Fruit fly (Drosophila melanogaster) whole organism, pupa: ENCODE data around the gene osk.

Source experiments
- CG12605 ChIP-seq: fragments of 200-800 bp; sonication (Bioruptor generic); IDR thresholded peaks from 2 replicates; pipeline ENCODE4 v1.3.6; 2022; ENCODE audit warnings: missing biosample characterization, missing genetic modification characterization
- CG13204 ChIP-seq: fragments of 200-800 bp; sonication (Bioruptor generic); optimal IDR thresholded peaks from 2 replicates; lab custom pipeline; 2018; ENCODE audit warnings: missing biosample characterization, mild to moderate bottlenecking, missing genetic modification characterization, moderate library complexity
- CG14655 ChIP-seq: fragments of 200-800 bp; sonication (Bioruptor generic); optimal IDR thresholded peaks from 3 replicates; lab custom pipeline; 2017; ENCODE audit warnings: mild to moderate bottlenecking, missing biosample characterization, missing genetic modification reagents, missing genetic modification characterization
- CG15710 ChIP-seq: fragments of 200-800 bp; sonication (Bioruptor generic); optimal IDR thresholded peaks from 2 replicates; lab custom pipeline; 2018; ENCODE audit warnings: missing biosample characterization, mild to moderate bottlenecking, missing genetic modification characterization, moderate library complexity
- CG17806 ChIP-seq: fragments of 200-800 bp; sonication (Bioruptor generic); optimal IDR thresholded peaks from 2 replicates; lab custom pipeline; 2018; ENCODE audit warnings: missing biosample characterization, mild to moderate bottlenecking, missing genetic modification characterization, moderate library complexity
- CG32121 ChIP-seq: fragments of 200-800 bp; sonication (Bioruptor generic); IDR thresholded peaks from 2 replicates; pipeline ENCODE4 v1.3.6; 2022; ENCODE audit warnings: missing biosample characterization, missing genetic modification characterization
- CG34367 ChIP-seq: fragments of 200-800 bp; sonication (Bioruptor generic); optimal IDR thresholded peaks from 2 replicates; lab custom pipeline; 2018; ENCODE audit warnings: missing biosample characterization, mild to moderate bottlenecking, missing genetic modification characterization
- CG4496 ChIP-seq: fragments of 200-800 bp; sonication (Bioruptor generic); IDR thresholded peaks from 3 replicates; pipeline ENCODE4 v1.3.6; 2022; ENCODE audit warnings: missing biosample characterization, missing genetic modification characterization
- CG8159 ChIP-seq: fragments of 200-800 bp; sonication (Bioruptor generic); optimal IDR thresholded peaks from 3 replicates; lab custom pipeline; 2018; ENCODE audit warnings: missing biosample characterization, mild to moderate bottlenecking, missing genetic modification characterization, moderate library complexity
- CG8301 ChIP-seq: fragments of 200-800 bp; sonication (Bioruptor generic); optimal IDR thresholded peaks from 2 replicates; lab custom pipeline; 2018; ENCODE audit warnings: missing biosample characterization, mild to moderate bottlenecking, missing genetic modification characterization
- CG9948 ChIP-seq: fragments of 200-800 bp; sonication (Bioruptor generic); optimal IDR thresholded peaks from 2 replicates; lab custom pipeline; 2018; ENCODE audit warnings: missing biosample characterization, mild to moderate bottlenecking, missing genetic modification characterization, moderate library complexity
- D1 ChIP-seq: fragments of 200-800 bp; sonication (Bioruptor generic); optimal IDR thresholded peaks from 2 replicates; lab custom pipeline; 2018; ENCODE audit warnings: missing biosample characterization, mild to moderate bottlenecking, missing genetic modification characterization, moderate library complexity
- EcR ChIP-seq: fragments of 200-800 bp; sonication (Bioruptor generic); optimal IDR thresholded peaks from 3 replicates; lab custom pipeline; 2019; ENCODE audit warnings: missing biosample characterization, missing genetic modification characterization, mild to moderate bottlenecking, moderate library complexity, missing genetic modification reagents
- Ets98B ChIP-seq: fragments of 200-800 bp; sonication (Bioruptor generic); IDR thresholded peaks from 2 replicates; pipeline ENCODE4 v1.3.6; 2022; ENCODE audit warnings: missing biosample characterization, missing genetic modification characterization
- Pif1A ChIP-seq: fragments of 200-800 bp; sonication (Bioruptor generic); optimal IDR thresholded peaks from 3 replicates; lab custom pipeline; 2016; ENCODE audit warnings: missing biosample characterization, missing genetic modification characterization
- Pif1B ChIP-seq: fragments of 200-800 bp; sonication (Bioruptor generic); optimal IDR thresholded peaks from 3 replicates; lab custom pipeline; 2016; ENCODE audit warnings: missing biosample characterization, missing genetic modification characterization
- Snoo ChIP-seq: fragments of 200-800 bp; sonication (Bioruptor generic); optimal IDR thresholded peaks from 3 replicates; lab custom pipeline; 2017; ENCODE audit warnings: missing biosample characterization, mild to moderate bottlenecking, missing genetic modification characterization, inconsistent platforms
- fd96Ca ChIP-seq: fragments of 200-800 bp; sonication (Bioruptor generic); IDR thresholded peaks from 3 replicates; pipeline ENCODE4 v1.3.6; 2022; ENCODE audit warnings: missing biosample characterization, missing genetic modification characterization
- gl ChIP-seq: fragments of 200-800 bp; sonication (Bioruptor generic); optimal IDR thresholded peaks from 2 replicates; lab custom pipeline; 2018; ENCODE audit warnings: missing biosample characterization, mild to moderate bottlenecking, missing genetic modification characterization
- rn ChIP-seq: fragments of 200-800 bp; sonication (Bioruptor generic); IDR thresholded peaks from 2 replicates; pipeline ENCODE4 v1.3.6; 2022; ENCODE audit warnings: missing biosample characterization, missing genetic modification characterization

Gene osk

DNA sequence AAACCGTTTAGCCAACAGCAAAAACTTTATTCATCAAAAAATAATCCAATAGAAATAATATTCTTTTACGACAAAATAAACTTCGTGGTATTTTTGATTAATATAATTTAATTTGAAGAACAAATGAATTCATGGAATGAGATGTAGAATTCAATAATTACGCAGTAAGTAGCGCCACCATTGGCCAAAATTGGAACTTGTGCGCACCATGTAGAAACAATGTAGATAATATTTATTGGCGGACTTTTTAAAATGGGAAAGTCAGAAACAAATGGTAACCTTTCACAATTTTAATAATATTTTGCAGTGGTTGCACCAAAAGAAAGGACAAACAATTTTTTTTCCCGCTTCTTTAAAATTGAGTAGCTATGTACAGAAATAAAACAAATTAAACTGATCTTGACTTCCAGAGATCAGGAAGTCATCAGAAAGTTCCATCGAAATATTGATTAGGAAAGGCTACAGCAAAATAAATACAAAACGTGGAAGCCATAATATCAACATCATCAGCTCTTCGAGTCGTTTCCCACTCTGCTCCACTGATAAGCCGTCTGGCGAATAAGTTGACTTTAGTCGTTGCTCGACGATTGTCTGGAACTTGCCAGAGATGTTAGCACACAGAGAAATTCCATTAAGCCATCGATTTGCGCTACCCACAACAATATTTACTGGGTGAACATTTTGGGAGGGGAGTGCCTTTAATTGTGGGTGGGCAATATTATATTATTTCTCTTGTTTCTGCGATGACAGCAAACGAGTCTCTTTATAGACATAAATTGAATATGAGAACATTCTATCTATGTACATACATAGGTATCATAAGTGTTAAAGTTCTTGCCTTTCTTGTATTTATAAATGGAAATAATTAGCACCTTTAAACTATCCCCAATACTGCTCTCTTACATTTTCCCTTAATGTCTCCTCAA, 45.2 kb downstream of the osk start:
- TF ChIP-seq CG8159 (tag; lab: Kevin White, UChicago), result peak; percentile 17
- no peak for TF ChIP-seq CG14655 (GFP tag; lab: Kevin White, UChicago)
- peak; percentile 9 for TF ChIP-seq gl (tag; lab: Kevin White, UChicago)
- peak; percentile 24; the same call in 1 of the 3 replicates for TF ChIP-seq fd96Ca (GFP tag; lab: Robert Waterston, UW)
- TF ChIP-seq D1, result peak; percentile 63
- peak; percentile 18 for TF ChIP-seq Snoo (tag; lab: Kevin White, UChicago)
- TF ChIP-seq CG12605 (GFP tag; lab: Robert Waterston, UW), result peak; percentile 15; the same call in 1 of the 2 replicates
- no peak for TF ChIP-seq CG13204
- TF ChIP-seq CG8301, result peak; percentile 19

DNA sequence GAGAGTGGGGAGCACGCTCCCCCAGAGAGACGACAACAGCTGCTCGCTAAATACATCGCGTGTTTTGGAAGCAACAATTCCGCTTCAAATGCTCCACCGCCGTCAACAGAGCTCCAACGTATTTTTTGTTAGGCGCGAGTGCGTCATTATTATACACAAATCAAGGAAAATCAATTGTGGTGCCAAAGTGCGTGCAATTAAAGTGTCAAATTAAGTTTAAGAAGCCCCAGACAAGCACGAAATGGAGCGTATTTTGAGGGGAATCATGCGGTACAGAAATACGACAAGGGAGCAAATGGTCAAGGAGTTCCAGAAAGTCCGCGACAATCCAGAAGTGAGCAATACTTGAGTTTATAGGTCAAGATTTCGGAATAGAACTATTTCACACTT, 45.8 kb downstream of the osk start, which contains the start of gene CAHbeta:
Gene CAHbeta, plus strand, starts transcription at position 85 of the 390 bp plus-strand sequence.
- TF ChIP-seq CG9948 (tag; lab: Kevin White, UChicago) (no peak), Ets98B (GFP tag; lab: Robert Waterston, UW) (peak; percentile 42; the same call in 1 of the 2 replicates), CG12605 (GFP tag; lab: Robert Waterston, UW) (peak; percentile 58)

DNA sequence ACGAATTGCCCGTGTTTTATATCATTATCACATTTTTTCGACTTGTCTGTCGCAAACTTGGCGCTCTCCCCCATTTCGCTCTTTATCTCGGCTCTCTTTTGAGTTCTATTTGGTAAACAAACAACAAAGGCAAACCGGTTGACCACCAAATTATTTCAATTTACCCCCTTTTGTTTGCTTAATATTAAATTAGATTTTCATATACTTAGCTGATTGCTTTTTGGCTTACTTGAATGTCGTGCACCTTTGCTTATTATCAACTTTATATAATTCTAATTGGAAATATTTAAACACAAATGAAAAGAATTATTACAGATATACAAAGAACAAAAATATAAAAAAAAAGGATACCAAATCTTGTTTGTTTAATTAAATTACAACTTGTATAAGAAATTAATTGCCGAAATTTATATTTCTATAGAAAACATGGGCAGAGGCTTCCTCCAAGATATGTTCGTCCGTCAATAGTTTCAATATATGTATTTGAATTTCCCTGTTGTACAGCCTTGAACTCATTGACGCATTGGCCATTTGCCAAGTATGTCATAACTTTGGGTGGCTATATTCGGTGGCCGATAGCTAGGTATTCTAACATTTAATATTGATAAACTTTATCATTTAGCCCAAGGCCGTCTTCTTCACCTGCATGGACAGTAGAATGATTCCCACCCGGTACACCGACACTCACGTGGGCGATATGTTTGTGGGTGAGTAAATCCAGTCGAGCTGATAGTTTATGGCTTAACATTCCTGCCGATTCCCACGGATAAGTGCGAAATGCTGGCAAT, 46.5 kb downstream of the osk start:
- TF ChIP-seq Snoo (tag; lab: Kevin White, UChicago) (no peak), EcR (GFP tag; lab: Kevin White, UChicago) (no peak), Ets98B (GFP tag; lab: Robert Waterston, UW) (no peak), gl (tag; lab: Kevin White, UChicago) (no peak), CG17806 (tag; lab: Kevin White, UChicago) (no peak)
- TF ChIP-seq, all 21 proteins: peak for 0

DNA sequence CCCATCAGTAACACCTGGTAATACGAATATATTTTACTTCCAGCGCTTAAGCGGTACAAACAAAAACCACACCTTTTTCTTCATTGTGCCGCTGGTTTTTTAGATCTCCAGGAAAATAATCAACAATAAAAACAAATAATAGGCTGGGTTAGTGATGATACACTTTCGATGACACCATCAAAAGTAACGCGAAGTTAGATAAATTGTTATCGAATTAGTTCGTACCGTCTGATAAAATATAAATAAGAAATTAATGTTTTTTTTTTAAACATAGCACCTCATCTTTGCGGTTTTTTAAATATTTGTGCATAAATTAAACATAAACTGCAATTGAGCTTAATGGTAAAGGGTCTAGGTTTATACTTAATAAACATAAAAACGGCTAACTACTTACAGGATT, 49.2 kb downstream of the osk start, which contains the start of gene RagA-B:
Gene RagA-B, minus strand, starts transcription at position 175 of the 400 bp plus-strand sequence.
- TF ChIP-seq EcR (GFP tag; lab: Kevin White, UChicago), result no peak
- no peak for TF ChIP-seq CG13204

DNA sequence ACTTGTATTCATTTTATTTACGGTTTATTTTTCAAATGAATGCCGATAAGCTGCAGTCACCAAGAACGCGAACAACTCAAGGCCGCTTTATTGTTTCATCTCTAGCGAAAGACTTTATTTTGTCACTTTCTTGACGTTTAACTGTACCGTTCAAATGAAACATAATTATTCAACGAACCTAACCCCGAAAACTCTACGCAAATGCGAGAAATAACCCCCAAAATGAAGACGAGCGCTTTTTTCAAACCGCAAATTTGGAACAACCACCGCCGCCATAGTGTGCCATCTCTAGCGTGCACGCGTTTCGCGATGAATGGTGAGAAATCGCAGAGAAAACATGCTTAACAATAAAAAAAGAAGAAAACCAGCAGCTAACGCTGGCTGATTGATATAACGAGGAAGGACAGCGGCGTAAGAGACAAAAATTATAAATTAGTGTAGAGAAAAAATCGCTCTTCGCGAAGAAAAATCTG, 49.7 kb downstream of the osk start, which contains the start of gene CG11970:
Gene CG11970, plus strand, starts transcription at position 117 of the 473 bp plus-strand sequence.
- TF ChIP-seq Ets98B (GFP tag; lab: Robert Waterston, UW) (no peak), CG9948 (tag; lab: Kevin White, UChicago) (no peak), CG8301 (no peak), D1 (no peak), CG8159 (tag; lab: Kevin White, UChicago) (no peak), EcR (GFP tag; lab: Kevin White, UChicago) (no peak), rn (GFP tag; lab: Robert Waterston, UW) (no peak), CG12605 (GFP tag; lab: Robert Waterston, UW) (no peak), CG4496 (no peak), Pif1A (GFP tag; lab: Kevin White, UChicago) (no peak), Pif1B (GFP tag; lab: Kevin White, UChicago) (no peak), CG34367 (tag; lab: Kevin White, UChicago) (no peak), gl (tag; lab: Kevin White, UChicago) (no peak), CG14655 (GFP tag; lab: Kevin White, UChicago) (no peak), CG15710 (tag; lab: Kevin White, UChicago) (no peak), CG17806 (tag; lab: Kevin White, UChicago) (no peak), CG32121 (GFP tag; lab: Robert Waterston, UW) (no peak)
